Fruit fly (Drosophila melanogaster): ENCODE results near the gene Mst84B.

Gene Mst84B

dm6 chr3R:7061875-7062274 lies at the start of gene Mst84B:
Gene Mst84B (plus strand): TSS chr3R:7062175.
- TF ChIP-seq OdsH (GFP tag; optimal IDR thresholded peaks at IDR 0.05) (no peak), sage (GFP tag; optimal IDR thresholded peaks at IDR 0.05) (no peak), Sp1 (GFP tag; optimal IDR thresholded peaks at IDR 0.05) (no peak), Dif (GFP tag; optimal IDR thresholded peaks at IDR 0.05; ENCODE audit: partially characterized antibody) (no peak), woc (GFP tag; optimal IDR thresholded peaks at IDR 0.05) (no peak), jim (GFP tag; optimal IDR thresholded peaks at IDR 0.05) (no peak), HLH106 (tag; optimal IDR thresholded peaks at IDR 0.05) (no peak), Abd-B (GFP tag; optimal IDR thresholded peaks at IDR 0.05) (no peak), Rel (GFP tag; optimal IDR thresholded peaks at IDR 0.05) (no peak), Rel (tag; optimal IDR thresholded peaks at IDR 0.05) (no peak), CG32264 (GFP tag; optimal IDR thresholded peaks at IDR 0.05) (no peak), lola (GFP tag; optimal IDR thresholded peaks at IDR 0.05) (no peak), usp (GFP tag; optimal IDR thresholded peaks at IDR 0.05) (no peak), dl (GFP tag; optimal IDR thresholded peaks at IDR 0.05; ENCODE audit: insufficient read depth in 1 of 2, partially characterized antibody in 2 of 2) (no peak), Hr83 (GFP tag; optimal IDR thresholded peaks at IDR 0.05; ENCODE audit: poor library complexity, severe bottlenecking) (no peak), brk (GFP tag; optimal IDR thresholded peaks at IDR 0.05) (no peak), pan (optimal IDR thresholded peaks at IDR 0.05) (no peak)

dm6 chr3R:7024574-7024973 lies 37.4 kb upstream of the Mst84B start:
- TF ChIP-seq tai (GFP tag; optimal IDR thresholded peaks at IDR 0.05) (peak; percentile 2), Dif (GFP tag; optimal IDR thresholded peaks at IDR 0.05; ENCODE audit: partially characterized antibody) (no peak), fru (GFP tag; optimal IDR thresholded peaks at IDR 0.05) (peak; percentile 79), OdsH (GFP tag; optimal IDR thresholded peaks at IDR 0.05) (peak; percentile 78), Hr78 (GFP tag; optimal IDR thresholded peaks at IDR 0.05) (no peak), jim (GFP tag; optimal IDR thresholded peaks at IDR 0.05) (no peak), Dfd (GFP tag; optimal IDR thresholded peaks at IDR 0.05) (no peak), woc (GFP tag; optimal IDR thresholded peaks at IDR 0.05) (peak; percentile 71), Sp1 (GFP tag; optimal IDR thresholded peaks at IDR 0.05) (peak; percentile 79), foxo (GFP tag; optimal IDR thresholded peaks at IDR 0.05) (peak in 1 of 2 experiments; percentile 73), dsf (GFP tag; optimal IDR thresholded peaks at IDR 0.05; ENCODE audit: borderline replicate concordance) (peak; percentile 2), Jra (GFP tag; optimal IDR thresholded peaks at IDR 0.05) (peak; percentile 49), Hr83 (GFP tag; optimal IDR thresholded peaks at IDR 0.05; ENCODE audit: poor library complexity, severe bottlenecking) (no peak), dmrt93B (GFP tag; optimal IDR thresholded peaks at IDR 0.05) (peak; percentile 12), brk (GFP tag; optimal IDR thresholded peaks at IDR 0.05) (peak; percentile 44), psq (GFP tag; optimal IDR thresholded peaks at IDR 0.05) (peak; percentile 50), br (GFP tag; optimal IDR thresholded peaks at IDR 0.05) (peak; percentile 83), Mio (GFP tag; optimal IDR thresholded peaks at IDR 0.05) (no peak), HLH106 (tag; optimal IDR thresholded peaks at IDR 0.05) (peak; percentile 46), usp (GFP tag; optimal IDR thresholded peaks at IDR 0.05) (no peak), h (GFP tag; optimal IDR thresholded peaks at IDR 0.05) (peak; percentile 79), Vsx2 (GFP tag; optimal IDR thresholded peaks at IDR 0.05; ENCODE audit: partially characterized antibody) (no peak), Hnf4 (GFP tag; optimal IDR thresholded peaks at IDR 0.05) (peak; percentile 81), rgr (GFP tag; optimal IDR thresholded peaks at IDR 0.05) (peak; percentile 79), CG32264 (GFP tag; optimal IDR thresholded peaks at IDR 0.05) (peak; percentile 49), CrebA (GFP tag; optimal IDR thresholded peaks at IDR 0.05; ENCODE audit: borderline replicate concordance) (peak; percentile 16), pan (optimal IDR thresholded peaks at IDR 0.05) (no peak), CG9705 (GFP tag; optimal IDR thresholded peaks at IDR 0.05) (peak; percentile 13), ey (GFP tag; optimal IDR thresholded peaks at IDR 0.05) (peak; percentile 84), Myc (optimal IDR thresholded peaks at IDR 0.05) (no peak)

- TF ChIP-seq HLH106 (tag; optimal IDR thresholded peaks at IDR 0.05) = peak; percentile 16
- no peak for TF ChIP-seq foxo (GFP tag; optimal IDR thresholded peaks at IDR 0.05)
- no peak for TF ChIP-seq Hr83 (GFP tag; optimal IDR thresholded peaks at IDR 0.05; ENCODE audit: poor library complexity, severe bottlenecking)
- no peak for TF ChIP-seq CG32264 (GFP tag; optimal IDR thresholded peaks at IDR 0.05)
- no peak for TF ChIP-seq Hnf4 (GFP tag; optimal IDR thresholded peaks at IDR 0.05)
- TF ChIP-seq OdsH (GFP tag; optimal IDR thresholded peaks at IDR 0.05) = no peak
- TF ChIP-seq CrebA (GFP tag; optimal IDR thresholded peaks at IDR 0.05; ENCODE audit: borderline replicate concordance) = no peak
- TF ChIP-seq Sp1 (GFP tag; optimal IDR thresholded peaks at IDR 0.05) = no peak
- no peak for TF ChIP-seq h (GFP tag; optimal IDR thresholded peaks at IDR 0.05)
- TF ChIP-seq ey (GFP tag; optimal IDR thresholded peaks at IDR 0.05) = peak; percentile 0
- TF ChIP-seq CG9705 (GFP tag; optimal IDR thresholded peaks at IDR 0.05) = no peak
- no peak for TF ChIP-seq fru (GFP tag; optimal IDR thresholded peaks at IDR 0.05)
These were observed 36.7 kb upstream of the Mst84B start for dm6 chr3R:7025241-7025640.

Data from whole organism, wandering third instar larva.